Fruit fly (Drosophila melanogaster) whole organism, embryonic: ENCODE results near the gene CG34256.

Experiments used
- Asciz ChIP-seq: fragments of 200-800 bp; sonication (Bioruptor generic); optimal IDR thresholded peaks from 2 replicates; lab custom pipeline; 2017; ENCODE audit warnings: missing biosample characterization, mild to moderate bottlenecking, missing genetic modification characterization, missing genetic modification reagents
- CG10209 ChIP-seq: fragments of 200-800 bp; sonication (Bioruptor generic); optimal IDR thresholded peaks from 3 replicates; lab custom pipeline; 2017; ENCODE audit warnings: missing biosample characterization, mild to moderate bottlenecking, missing genetic modification characterization, missing genetic modification reagents
- CG11093 ChIP-seq: fragments of 200-800 bp; sonication (Bioruptor generic); IDR thresholded peaks from 3 replicates; pipeline ENCODE4 v1.3.6; 2022; ENCODE audit warnings: missing biosample characterization, missing genetic modification characterization
- CG11504 ChIP-seq: fragments of 200-800 bp; sonication (Bioruptor generic); optimal IDR thresholded peaks from 3 replicates; lab custom pipeline; 2019; ENCODE audit warnings: missing biosample characterization, mild to moderate bottlenecking, missing genetic modification characterization, moderate library complexity
- CG12155 ChIP-seq: fragments of 200-800 bp; sonication (Bioruptor generic); optimal IDR thresholded peaks from 3 replicates; lab custom pipeline; 2016; ENCODE audit warnings: missing biosample characterization, missing genetic modification characterization
- CG13296 ChIP-seq: fragments of 200-800 bp; sonication (Bioruptor generic); optimal IDR thresholded peaks from 3 replicates; lab custom pipeline; 2018; ENCODE audit warnings: missing biosample characterization, mild to moderate bottlenecking, missing genetic modification characterization
- CG13624 ChIP-seq: fragments of 200-800 bp; sonication (Bioruptor generic); optimal IDR thresholded peaks from 2 replicates; lab custom pipeline; 2016; ENCODE audit warnings: missing biosample characterization, missing genetic modification characterization
- CG1647 ChIP-seq: fragments of 200-800 bp; sonication (Bioruptor generic); optimal IDR thresholded peaks from 3 replicates; lab custom pipeline; 2016; ENCODE audit warnings: missing biosample characterization, missing genetic modification characterization
- CG17328 ChIP-seq: fragments of 200-800 bp; sonication (Bioruptor generic); IDR thresholded peaks from 2 replicates; pipeline ENCODE4 v1.3.6; 2022; ENCODE audit warnings: missing biosample characterization, missing genetic modification characterization
- CG17359 ChIP-seq: fragments of 200-800 bp; sonication (Bioruptor generic); optimal IDR thresholded peaks from 3 replicates; lab custom pipeline; 2018; ENCODE audit warnings: missing biosample characterization, mild to moderate bottlenecking, missing genetic modification characterization, moderate library complexity
- CG17385 ChIP-seq: fragments of 200-800 bp; sonication (Bioruptor generic); optimal IDR thresholded peaks from 3 replicates; lab custom pipeline; 2018; ENCODE audit warnings: missing biosample characterization, mild to moderate bottlenecking, missing genetic modification characterization
- CG17568 ChIP-seq: fragments of 200-800 bp; sonication (Bioruptor generic); optimal IDR thresholded peaks from 2 replicates; lab custom pipeline; 2018; ENCODE audit warnings: missing biosample characterization, mild to moderate bottlenecking, missing genetic modification characterization, moderate library complexity
- CG17802 ChIP-seq: fragments of 200-800 bp; sonication (Bioruptor generic); optimal IDR thresholded peaks from 2 replicates; lab custom pipeline; 2018; ENCODE audit warnings: missing biosample characterization, mild to moderate bottlenecking, missing genetic modification characterization, moderate library complexity
- CG18599 ChIP-seq: fragments of 200-800 bp; sonication (Bioruptor generic); optimal IDR thresholded peaks from 3 replicates; lab custom pipeline; 2017; ENCODE audit warnings: missing biosample characterization, missing genetic modification characterization, mild to moderate bottlenecking, moderate library complexity, missing genetic modification reagents
- CG2120 ChIP-seq: fragments of 200-800 bp; sonication (Bioruptor generic); optimal IDR thresholded peaks from 3 replicates; lab custom pipeline; 2016; ENCODE audit warnings: missing biosample characterization, missing genetic modification characterization
- CG3281 ChIP-seq: fragments of 200-800 bp; sonication (Bioruptor generic); optimal IDR thresholded peaks from 3 replicates; lab custom pipeline; 2017; ENCODE audit warnings: missing biosample characterization, mild to moderate bottlenecking, missing genetic modification characterization
- CG4424 ChIP-seq: fragments of 200-800 bp; sonication (Bioruptor generic); optimal IDR thresholded peaks from 3 replicates; lab custom pipeline; 2016; ENCODE audit warnings: missing biosample characterization, missing genetic modification characterization
- CG6813 ChIP-seq: fragments of 200-800 bp; sonication (Bioruptor generic); optimal IDR thresholded peaks from 2 replicates; lab custom pipeline; 2017; ENCODE audit warnings: missing biosample characterization, missing genetic modification characterization, mild to moderate bottlenecking, moderate library complexity, missing genetic modification reagents
- CG7357 ChIP-seq: fragments of 200-800 bp; sonication (Bioruptor generic); IDR thresholded peaks from 3 replicates; pipeline ENCODE4 v1.3.6; 2022; ENCODE audit warnings: missing biosample characterization, missing genetic modification characterization
- CG7839 ChIP-seq: fragments of 200-800 bp; sonication (Bioruptor generic); optimal IDR thresholded peaks from 3 replicates; lab custom pipeline; 2018; ENCODE audit warnings: missing biosample characterization, mild to moderate bottlenecking, missing genetic modification characterization, moderate library complexity
- CG7928 ChIP-seq: fragments of 200-800 bp; sonication (Bioruptor generic); optimal IDR thresholded peaks from 2 replicates; lab custom pipeline; 2017; ENCODE audit warnings: missing biosample characterization, mild to moderate bottlenecking, missing genetic modification characterization
- Chrac-16 ChIP-seq: fragments of 200-800 bp; sonication (Bioruptor generic); optimal IDR thresholded peaks from 3 replicates; lab custom pipeline; 2016; ENCODE audit warnings: missing biosample characterization, missing genetic modification characterization
- CkIIα-i1 ChIP-seq: fragments of 200-800 bp; sonication (Bioruptor generic); IDR thresholded peaks from 2 replicates; pipeline ENCODE4 v1.3.6; 2022; ENCODE audit warnings: missing biosample characterization, missing genetic modification characterization
- Dfd ChIP-seq, 2 experiments: fragments of >200 bp; optimal IDR thresholded peaks; 2 replicates each; lab custom pipeline; 2017; ENCODE audit warnings: missing biosample characterization in 2 of 2, missing genetic modification characterization in 2 of 2
- Fer1 ChIP-seq: fragments of 200-800 bp; sonication (Bioruptor generic); optimal IDR thresholded peaks from 2 replicates; lab custom pipeline; 2017; ENCODE audit warnings: missing biosample characterization, mild to moderate bottlenecking, missing genetic modification characterization
- Hr51 ChIP-seq, 2 experiments: fragments of 200-800 bp; sonication (Bioruptor generic); optimal IDR thresholded peaks; 2 replicates in 1 of 2; 3 replicates in 1 of 2; lab custom pipeline; 2016 to 2018; ENCODE audit warnings: missing biosample characterization in 2 of 2, missing genetic modification characterization in 2 of 2, mild to moderate bottlenecking in 1 of 2, moderate library complexity in 1 of 2
- Med ChIP-seq: fragments of 200-800 bp; sonication (Bioruptor generic); peaks from one replicate; lab custom pipeline; 2016; ENCODE audit warnings: missing biosample characterization, missing genetic modification characterization, mild to moderate bottlenecking, inconsistent platforms, moderate library complexity
- Meics ChIP-seq: fragments of 200-800 bp; sonication (Bioruptor generic); optimal IDR thresholded peaks from 2 replicates; lab custom pipeline; 2017; ENCODE audit warnings: missing biosample characterization, mild to moderate bottlenecking, missing genetic modification characterization
- Mrtf ChIP-seq: fragments of 200-800 bp; sonication (Bioruptor generic); IDR thresholded peaks from 3 replicates; pipeline ENCODE4 v1.3.6; 2022; ENCODE audit warnings: missing biosample characterization, missing genetic modification characterization
- Oli ChIP-seq: fragments of 200-800 bp; sonication (Bioruptor generic); optimal IDR thresholded peaks from 2 replicates; lab custom pipeline; 2018; ENCODE audit warnings: missing biosample characterization, mild to moderate bottlenecking, missing genetic modification characterization, moderate library complexity
- PHDP ChIP-seq: fragments of 200-800 bp; sonication (Bioruptor generic); optimal IDR thresholded peaks from 3 replicates; lab custom pipeline; 2018; ENCODE audit warnings: missing biosample characterization, mild to moderate bottlenecking, missing genetic modification characterization, moderate library complexity
- Pdp1 ChIP-seq, 2 experiments: fragments of 200-800 bp; sonication (Bioruptor generic); optimal IDR thresholded peaks; 3 replicates each; lab custom pipeline; 2016; ENCODE audit warnings: missing biosample characterization in 2 of 2, missing genetic modification characterization in 2 of 2, mild to moderate bottlenecking in 1 of 2, moderate library complexity in 1 of 2
- Sox100B ChIP-seq: fragments of 200-800 bp; sonication (Bioruptor generic); optimal IDR thresholded peaks from 3 replicates; lab custom pipeline; 2018; ENCODE audit warnings: missing biosample characterization, mild to moderate bottlenecking, missing genetic modification characterization
- Sox102F ChIP-seq: fragments of 200-800 bp; sonication (Bioruptor generic); optimal IDR thresholded peaks from 2 replicates; lab custom pipeline; 2018; ENCODE audit warnings: missing biosample characterization, mild to moderate bottlenecking, missing genetic modification characterization, moderate library complexity
- Sry-δ ChIP-seq: fragments of 200-800 bp; sonication (Bioruptor generic); optimal IDR thresholded peaks from 2 replicates; lab custom pipeline; 2016; ENCODE audit warnings: missing biosample characterization, missing genetic modification characterization
- Stat92E ChIP-seq, 3 experiments: fragments of >200 bp in 2 of 3; fragments of 200-800 bp in 1 of 3; sonication (Bioruptor generic) in 1 of 3; optimal IDR thresholded peaks; 2 replicates each; lab custom pipeline; 2017 to 2019; ENCODE audit warnings: missing biosample characterization in 3 of 3, missing genetic modification characterization in 3 of 3, mild to moderate bottlenecking in 1 of 3, moderate library complexity in 1 of 3
- ac ChIP-seq: fragments of 200-800 bp; sonication (Bioruptor generic); optimal IDR thresholded peaks from 3 replicates; lab custom pipeline; 2017; ENCODE audit warnings: missing biosample characterization, mild to moderate bottlenecking, missing genetic modification characterization
- bsh ChIP-seq, 2 experiments: fragments of 200-800 bp; sonication (Bioruptor generic); optimal IDR thresholded peaks; 2 replicates each; lab custom pipeline; 2017 to 2018; ENCODE audit warnings: mild to moderate bottlenecking in 2 of 2, missing biosample characterization in 2 of 2, missing genetic modification characterization in 2 of 2, moderate library complexity in 1 of 2
- btn ChIP-seq: fragments of 200-800 bp; sonication (Bioruptor generic); optimal IDR thresholded peaks from 2 replicates; lab custom pipeline; 2016; ENCODE audit warnings: missing biosample characterization, missing genetic modification characterization
- cas ChIP-seq: fragments of 200-800 bp; sonication (Bioruptor generic); IDR thresholded peaks from 2 replicates; pipeline ENCODE4 v1.3.6; 2022; ENCODE audit warnings: missing biosample characterization, missing genetic modification characterization
- crol ChIP-seq: fragments of 200-800 bp; sonication (Bioruptor generic); IDR thresholded peaks from 2 replicates; pipeline ENCODE4 v1.3.6; 2022; ENCODE audit warnings: missing biosample characterization, missing genetic modification characterization
- fd96Cb ChIP-seq: fragments of 200-800 bp; sonication (Bioruptor generic); optimal IDR thresholded peaks from 2 replicates; lab custom pipeline; 2018; ENCODE audit warnings: missing biosample characterization, mild to moderate bottlenecking, missing genetic modification characterization, moderate library complexity
- ftz-f1 ChIP-seq: fragments of 200-800 bp; sonication (Bioruptor generic); optimal IDR thresholded peaks from 2 replicates; lab custom pipeline; 2016; ENCODE audit warnings: missing biosample characterization, missing genetic modification characterization
- gem ChIP-seq: fragments of 200-800 bp; sonication (Bioruptor generic); optimal IDR thresholded peaks from 2 replicates; lab custom pipeline; 2019; ENCODE audit warnings: missing biosample characterization, mild to moderate bottlenecking, missing genetic modification characterization, moderate library complexity
- hkb ChIP-seq, 2 experiments: fragments of 200-800 bp in 1 of 2; fragments of >200 bp in 1 of 2; sonication (Bioruptor generic) in 1 of 2; IDR thresholded peaks in 1 of 2; optimal IDR thresholded peaks in 1 of 2; 2 replicates each; pipeline versions ENCODE4 v1.3.6 to Lab custom; 2017 to 2022; ENCODE audit warnings: missing biosample characterization in 1 of 2, missing genetic modification characterization in 1 of 2
- lab ChIP-seq: fragments of 200-800 bp; sonication (Bioruptor generic); optimal IDR thresholded peaks from 3 replicates; lab custom pipeline; 2017; ENCODE audit warnings: missing biosample characterization, missing genetic modification characterization, mild to moderate bottlenecking, moderate library complexity, missing genetic modification reagents
- nerfin-1 ChIP-seq: fragments of 200-800 bp; sonication (Bioruptor generic); optimal IDR thresholded peaks from 3 replicates; lab custom pipeline; 2019; ENCODE audit warnings: missing biosample characterization, mild to moderate bottlenecking, missing genetic modification characterization, moderate library complexity
- nerfin-2 ChIP-seq: fragments of 200-800 bp; sonication (Bioruptor generic); IDR thresholded peaks from 2 replicates; pipeline ENCODE4 v1.3.6; 2022; ENCODE audit warnings: missing biosample characterization, missing genetic modification characterization; ENCODE audit not compliant: partially characterized antibody
- row ChIP-seq: fragments of 200-800 bp; sonication (Bioruptor generic); IDR thresholded peaks from 3 replicates; pipeline ENCODE4 v1.3.6; 2022; ENCODE audit warnings: missing biosample characterization, missing genetic modification characterization

The CG34256 gene

DNA sequence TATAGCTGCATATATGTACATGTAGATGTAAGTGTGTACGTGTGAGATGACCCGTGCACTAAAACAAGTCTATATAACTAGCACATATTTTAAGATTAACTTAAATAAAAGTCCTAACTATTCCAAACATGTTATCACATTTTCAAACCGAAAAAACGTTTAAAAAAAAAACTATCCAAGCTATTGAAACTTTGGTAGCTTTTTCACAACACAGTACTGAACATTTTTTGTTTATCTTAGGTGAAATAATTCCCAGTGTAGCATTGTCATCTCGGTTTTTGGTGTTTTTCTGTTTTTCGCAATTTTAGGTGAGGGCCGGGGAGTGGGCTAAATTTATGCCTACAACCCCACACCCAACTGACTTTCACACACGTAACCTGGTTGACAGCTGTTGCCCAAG lies 37.6 kb upstream of the CG34256 start (continued):
- TF ChIP-seq gem (peak; percentile 57), Dfd (GFP tag; optimal IDR thresholded peaks at IDR 0.05; lab: Kevin White, UChicago) (no peak), CG17359 (tag; lab: Kevin White, UChicago) (peak; percentile 28), CG7928 (GFP tag; lab: Kevin White, UChicago) (no peak), ac (GFP tag; lab: Kevin White, UChicago) (no peak), bsh (GFP tag; optimal IDR thresholded peaks at IDR 0.05; lab: Kevin White, UChicago) (peak in 1 of 2 experiments; percentile 6), CkIIα-i1 (no peak), CG17385 (GFP tag; lab: Kevin White, UChicago) (peak; percentile 3), btn (no peak), Oli (tag; lab: Kevin White, UChicago) (no peak), CG11093 (GFP tag; lab: Robert Waterston, UW) (no peak), Sry-δ (no peak), hkb (optimal IDR thresholded peaks at IDR 0.05; lab: Kevin White, UChicago) (no peak), hkb (GFP tag; IDR thresholded peaks at IDR 0.05; lab: Robert Waterston, UW) (0 out of 2 replicates have a peak, but pooled peaks have one; percentile 15), nerfin-1 (tag; lab: Kevin White, UChicago) (no peak), lab (GFP tag; lab: Kevin White, UChicago) (peak; percentile 57), CG7357 (GFP tag; lab: Robert Waterston, UW) (peak; percentile 12; the same call in 1 of the 3 replicates), ftz-f1 (GFP tag; lab: Kevin White, UChicago) (no peak), Sox102F (GFP tag; lab: Kevin White, UChicago) (peak; percentile 10), row (GFP tag; lab: Robert Waterston, UW) (peak; percentile 27; the same call in 2 of the 3 replicates), CG11504 (tag; lab: Kevin White, UChicago) (peak; percentile 35), cas (no peak), Pdp1 (GFP tag; optimal IDR thresholded peaks at IDR 0.05; lab: Kevin White, UChicago) (no peak), nerfin-2 (GFP tag; lab: Robert Waterston, UW) (no peak), CG17328 (GFP tag; lab: Robert Waterston, UW) (no peak), Mrtf (GFP tag; lab: Robert Waterston, UW) (no peak), Stat92E (GFP tag; optimal IDR thresholded peaks at IDR 0.05; lab: Kevin White, UChicago) (no peak), CG6813 (GFP tag; lab: Kevin White, UChicago) (peak; percentile 35), Chrac-16 (GFP tag; lab: Kevin White, UChicago) (no peak), CG18599 (peak; percentile 23), CG13296 (GFP tag; lab: Kevin White, UChicago) (no peak), CG7839 (peak; percentile 21), PHDP (peak; percentile 25), CG10209 (GFP tag; lab: Kevin White, UChicago) (no peak), CG3281 (GFP tag; lab: Kevin White, UChicago) (peak; percentile 23), CG12155 (no peak), Sox100B (GFP tag; lab: Kevin White, UChicago) (peak; percentile 5), CG17802 (tag; lab: Kevin White, UChicago) (no peak), Hr51 (GFP tag; optimal IDR thresholded peaks at IDR 0.05; lab: Kevin White, UChicago) (peak in 1 of 2 experiments; percentile 35), CG13624 (GFP tag; lab: Kevin White, UChicago) (no peak), Asciz (GFP tag; lab: Kevin White, UChicago) (peak; percentile 12), Fer1 (GFP tag; lab: Kevin White, UChicago) (peak; percentile 13), fd96Cb (tag; lab: Kevin White, UChicago) (peak; percentile 17), CG17568 (no peak), CG2120 (GFP tag; lab: Kevin White, UChicago) (peak; percentile 38), Med (GFP tag; lab: Kevin White, UChicago) (peak; percentile 74), CG1647 (no peak), CG4424 (GFP tag; lab: Kevin White, UChicago) (no peak), crol (no peak), Meics (GFP tag; lab: Kevin White, UChicago) (peak; percentile 6)
